Fruit fly (Drosophila melanogaster) whole organism: ENCODE measurements around the gene hook.

Experiments
- EcR ChIP-seq, 2 experiments: fragments of >200 bp; optimal IDR thresholded peaks; 2 replicates each; lab custom pipeline; 2017; ENCODE audit warnings: missing biosample characterization in 2 of 2, missing genetic modification characterization in 2 of 2, missing genetic modification reagents in 2 of 2
- psq ChIP-seq: fragments of >200 bp; optimal IDR thresholded peaks from 2 replicates; lab custom pipeline; 2017

- TF ChIP-seq psq (lab: Kevin White, UChicago) = no peak
- no peak for TF ChIP-seq EcR (GFP tag; optimal IDR thresholded peaks at IDR 0.05; lab: Kevin White, UChicago)
Observed at dm6 chr2L:19021278-19022220, 11.7 kb downstream of the hook start.
